Worm (Caenorhabditis elegans): ENCODE data around the gene ubc-1.

DNA sequence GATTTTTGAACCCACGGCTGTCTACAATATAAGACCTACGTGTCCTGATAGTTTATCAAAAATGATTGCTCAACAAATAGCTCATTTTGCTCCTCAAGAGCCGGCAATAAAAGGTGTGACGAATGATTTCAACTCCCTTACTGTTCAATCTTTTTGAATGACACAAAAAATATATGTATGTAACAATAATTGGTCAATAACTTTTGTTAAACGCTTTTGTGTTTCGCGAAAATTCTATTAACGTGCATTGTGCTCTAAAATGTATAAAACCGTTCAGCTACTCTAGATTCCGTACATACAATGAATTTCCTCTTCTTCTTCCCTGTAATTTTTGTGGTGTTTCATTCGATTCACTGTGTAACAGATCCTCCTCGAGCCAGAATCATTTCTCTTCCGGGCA is 23.3 kb upstream of the ubc-1 start, which contains the start of gene C35B1.4:
- TF ChIP-seq him-1 (tag; optimal IDR thresholded peaks at IDR 0.05) (no peak), dao-5 (tag; optimal IDR thresholded peaks at IDR 0.05) (no peak), W03F9.2 (tag; optimal IDR thresholded peaks at IDR 0.05) (no peak)

All from whole organism, L4/young adult.